Fruit fly (Drosophila melanogaster) whole organism, embryonic: Measurements from ENCODE around the gene CG15475.

ENCODE experiments used
- Blimp-1 ChIP-seq: fragments of 200-800 bp; sonication (Bioruptor generic); optimal IDR thresholded peaks from 3 replicates; lab custom pipeline; 2018; ENCODE audit warnings: missing biosample characterization, missing genetic modification characterization, mild to moderate bottlenecking, moderate library complexity, missing genetic modification reagents
- BtbVII ChIP-seq: fragments of 200-800 bp; sonication (Bioruptor generic); optimal IDR thresholded peaks from 3 replicates; lab custom pipeline; 2017; ENCODE audit warnings: missing biosample characterization, mild to moderate bottlenecking, missing genetic modification characterization
- CG10565 ChIP-seq: fragments of 200-800 bp; sonication (Bioruptor generic); optimal IDR thresholded peaks from 3 replicates; lab custom pipeline; 2016; ENCODE audit warnings: missing biosample characterization, mild to moderate bottlenecking, missing genetic modification characterization
- CG11093 ChIP-seq: fragments of 200-800 bp; sonication (Bioruptor generic); IDR thresholded peaks from 3 replicates; pipeline ENCODE4 v1.3.6; 2022; ENCODE audit warnings: missing biosample characterization, missing genetic modification characterization
- CG1233 ChIP-seq: fragments of 200-800 bp; sonication (Bioruptor generic); optimal IDR thresholded peaks from 4 replicates; lab custom pipeline; 2018; ENCODE audit warnings: missing biosample characterization, mild to moderate bottlenecking, missing genetic modification characterization
- CG13775 ChIP-seq: fragments of 200-800 bp; sonication (Bioruptor generic); optimal IDR thresholded peaks from 3 replicates; lab custom pipeline; 2017; ENCODE audit warnings: missing biosample characterization, mild to moderate bottlenecking, missing genetic modification characterization
- CG1603 ChIP-seq: fragments of 200-800 bp; sonication (Bioruptor generic); optimal IDR thresholded peaks from 2 replicates; lab custom pipeline; 2019; ENCODE audit warnings: missing biosample characterization, mild to moderate bottlenecking, missing genetic modification characterization, moderate library complexity
- CG16779 ChIP-seq: fragments of 200-800 bp; sonication (Bioruptor generic); IDR thresholded peaks from 2 replicates; pipeline ENCODE4 v1.3.6; 2022; ENCODE audit warnings: missing biosample characterization, missing genetic modification characterization
- CG2889 ChIP-seq: fragments of 200-800 bp; sonication (Bioruptor generic); IDR thresholded peaks from 3 replicates; pipeline ENCODE4 v1.3.6; 2022; ENCODE audit warnings: missing biosample characterization, missing genetic modification characterization
- CG31365 ChIP-seq: fragments of 200-800 bp; sonication (Bioruptor generic); optimal IDR thresholded peaks from 2 replicates; lab custom pipeline; 2018; ENCODE audit warnings: missing biosample characterization, mild to moderate bottlenecking, missing genetic modification characterization
- CG31441 ChIP-seq: fragments of 200-800 bp; sonication (Bioruptor generic); IDR thresholded peaks from 2 replicates; pipeline ENCODE4 v1.3.6; 2022; ENCODE audit warnings: missing biosample characterization, missing genetic modification characterization
- CG3163 ChIP-seq: fragments of 200-800 bp; sonication (Bioruptor generic); optimal IDR thresholded peaks from 3 replicates; lab custom pipeline; 2016; ENCODE audit warnings: missing biosample characterization, missing genetic modification characterization
- CG3407 ChIP-seq: fragments of 200-800 bp; sonication (Bioruptor generic); optimal IDR thresholded peaks from 2 replicates; lab custom pipeline; 2018; ENCODE audit warnings: missing biosample characterization, mild to moderate bottlenecking, missing genetic modification characterization
- CG4404 ChIP-seq: fragments of 200-800 bp; sonication (Bioruptor generic); IDR thresholded peaks from 2 replicates; pipeline ENCODE4 v1.3.6; 2022; ENCODE audit warnings: missing biosample characterization, missing genetic modification characterization
- CG6791 ChIP-seq: fragments of 200-800 bp; sonication (Bioruptor generic); IDR thresholded peaks from 3 replicates; pipeline ENCODE4 v1.3.6; 2022; ENCODE audit warnings: missing biosample characterization, missing genetic modification characterization; ENCODE audit not compliant: partially characterized antibody
- CG6854 ChIP-seq: fragments of 200-800 bp; sonication (Bioruptor generic); optimal IDR thresholded peaks from 3 replicates; lab custom pipeline; 2017; ENCODE audit warnings: missing biosample characterization, mild to moderate bottlenecking, missing genetic modification characterization
- CG9609 ChIP-seq: fragments of 200-800 bp; sonication (Bioruptor generic); optimal IDR thresholded peaks from 3 replicates; lab custom pipeline; 2016; ENCODE audit warnings: missing biosample characterization, missing genetic modification characterization
- CTCF ChIP-seq: fragments of 200-800 bp; sonication (Bioruptor generic); optimal IDR thresholded peaks from 2 replicates; lab custom pipeline; 2017; ENCODE audit warnings: missing biosample characterization, mild to moderate bottlenecking, missing genetic modification characterization, moderate library complexity
- Fer3 ChIP-seq: fragments of 200-800 bp; sonication (Bioruptor generic); optimal IDR thresholded peaks from 2 replicates; lab custom pipeline; 2018; ENCODE audit warnings: missing biosample characterization, mild to moderate bottlenecking, missing genetic modification characterization, moderate library complexity
- HLH3B ChIP-seq: fragments of 200-800 bp; sonication (Bioruptor generic); IDR thresholded peaks from 2 replicates; pipeline ENCODE4 v1.3.6; 2022; ENCODE audit warnings: missing biosample characterization, missing genetic modification characterization
- Hr78 ChIP-seq, 2 experiments: fragments of 200-800 bp in 1 of 2; fragments of >200 bp in 1 of 2; sonication (Bioruptor generic) in 1 of 2; optimal IDR thresholded peaks; 2 replicates each; lab custom pipeline; 2017 to 2019; ENCODE audit warnings: missing biosample characterization in 2 of 2, missing genetic modification characterization in 2 of 2, mild to moderate bottlenecking in 1 of 2, moderate library complexity in 1 of 2
- Lhr ChIP-seq: fragments of 200-800 bp; sonication (Bioruptor generic); optimal IDR thresholded peaks from 3 replicates; lab custom pipeline; 2017; ENCODE audit warnings: mild to moderate bottlenecking, missing biosample characterization, missing genetic modification reagents, missing genetic modification characterization
- NC2β ChIP-seq: fragments of 200-800 bp; sonication (Bioruptor generic); optimal IDR thresholded peaks from 2 replicates; lab custom pipeline; 2016; ENCODE audit warnings: missing biosample characterization, missing genetic modification characterization
- PHDP ChIP-seq: fragments of 200-800 bp; sonication (Bioruptor generic); optimal IDR thresholded peaks from 3 replicates; lab custom pipeline; 2018; ENCODE audit warnings: missing biosample characterization, mild to moderate bottlenecking, missing genetic modification characterization, moderate library complexity
- Pdp1 ChIP-seq, 2 experiments: fragments of 200-800 bp; sonication (Bioruptor generic); optimal IDR thresholded peaks; 3 replicates each; lab custom pipeline; 2016; ENCODE audit warnings: missing biosample characterization in 2 of 2, missing genetic modification characterization in 2 of 2, mild to moderate bottlenecking in 1 of 2, moderate library complexity in 1 of 2
- Poxn ChIP-seq: fragments of 200-800 bp; sonication (Bioruptor generic); IDR thresholded peaks from 2 replicates; pipeline ENCODE4 v1.3.6; 2022; ENCODE audit warnings: missing biosample characterization, missing genetic modification characterization
- Trl ChIP-seq, 3 experiments: fragments of >200 bp in 2 of 3; fragments of 200-800 bp in 1 of 3; sonication (Bioruptor generic) in 1 of 3; optimal IDR thresholded peaks; 2 replicates in 1 of 3; 3 replicates in 2 of 3; lab custom pipeline; 2016 to 2017; ENCODE audit warnings: missing biosample characterization in 1 of 3, missing genetic modification characterization in 1 of 3
- bigmax ChIP-seq: fragments of 200-800 bp; sonication (Bioruptor generic); optimal IDR thresholded peaks from 2 replicates; lab custom pipeline; 2018; ENCODE audit warnings: missing biosample characterization, mild to moderate bottlenecking, missing genetic modification characterization
- bsh ChIP-seq, 2 experiments: fragments of 200-800 bp; sonication (Bioruptor generic); optimal IDR thresholded peaks; 2 replicates each; lab custom pipeline; 2017 to 2018; ENCODE audit warnings: mild to moderate bottlenecking in 2 of 2, missing biosample characterization in 2 of 2, missing genetic modification characterization in 2 of 2, moderate library complexity in 1 of 2
- corto ChIP-seq: fragments of 200-800 bp; sonication (Bioruptor generic); optimal IDR thresholded peaks from 2 replicates; lab custom pipeline; 2016; ENCODE audit warnings: missing biosample characterization, mild to moderate bottlenecking, missing genetic modification characterization, moderate library complexity
- en ChIP-seq: fragments of 200-800 bp; sonication (Bioruptor generic); optimal IDR thresholded peaks from 2 replicates; lab custom pipeline; 2016; ENCODE audit warnings: missing biosample characterization, missing genetic modification characterization
- h ChIP-seq: fragments of >200 bp; optimal IDR thresholded peaks from 2 replicates; lab custom pipeline; 2017
- hb ChIP-seq: fragments of 200-800 bp; sonication (Bioruptor generic); IDR thresholded peaks from 3 replicates; pipeline ENCODE4 v1.3.6; 2022; ENCODE audit warnings: missing biosample characterization, missing genetic modification characterization; ENCODE audit not compliant: partially characterized antibody
- kni ChIP-seq: fragments of 200-800 bp; sonication (Bioruptor generic); optimal IDR thresholded peaks from 3 replicates; lab custom pipeline; 2017; ENCODE audit warnings: mild to moderate bottlenecking, missing biosample characterization, missing genetic modification reagents, missing genetic modification characterization
- lola ChIP-seq, 3 experiments: fragments of >200 bp in 2 of 3; fragments of 200-800 bp in 1 of 3; sonication (Bioruptor generic) in 1 of 3; optimal IDR thresholded peaks; 2 replicates each; lab custom pipeline; 2017 to 2019; ENCODE audit warnings: missing biosample characterization in 3 of 3, missing genetic modification characterization in 3 of 3, mild to moderate bottlenecking in 1 of 3, moderate library complexity in 1 of 3
- org-1 ChIP-seq: fragments of 200-800 bp; sonication (Bioruptor generic); optimal IDR thresholded peaks from 2 replicates; lab custom pipeline; 2017; ENCODE audit warnings: missing biosample characterization, missing genetic modification characterization
- p53 ChIP-seq: fragments of 200-800 bp; sonication (Bioruptor generic); optimal IDR thresholded peaks from 2 replicates; lab custom pipeline; 2016; ENCODE audit warnings: missing biosample characterization, missing genetic modification characterization
- pzg ChIP-seq: fragments of 200-800 bp; sonication (Bioruptor generic); optimal IDR thresholded peaks from 3 replicates; lab custom pipeline; 2018; ENCODE audit warnings: missing biosample characterization, mild to moderate bottlenecking, missing genetic modification characterization, moderate library complexity
- row ChIP-seq: fragments of 200-800 bp; sonication (Bioruptor generic); IDR thresholded peaks from 3 replicates; pipeline ENCODE4 v1.3.6; 2022; ENCODE audit warnings: missing biosample characterization, missing genetic modification characterization
- scrt ChIP-seq: fragments of 200-800 bp; sonication (Bioruptor generic); optimal IDR thresholded peaks from 2 replicates; lab custom pipeline; 2018; ENCODE audit warnings: missing biosample characterization, mild to moderate bottlenecking, missing genetic modification characterization, moderate library complexity
- sens ChIP-seq: fragments of 200-800 bp; sonication (Bioruptor generic); peaks from one replicate; lab custom pipeline; 2016; ENCODE audit warnings: missing biosample characterization, missing genetic modification characterization
- seq ChIP-seq: fragments of 200-800 bp; sonication (Bioruptor generic); IDR thresholded peaks from 2 replicates; pipeline ENCODE4 v1.3.6; 2022; ENCODE audit warnings: missing biosample characterization, missing genetic modification characterization
- slou ChIP-seq: fragments of 200-800 bp; sonication (Bioruptor generic); optimal IDR thresholded peaks from 3 replicates; lab custom pipeline; 2016; ENCODE audit warnings: missing biosample characterization, missing genetic modification characterization
- sob ChIP-seq: fragments of 200-800 bp; sonication (Bioruptor generic); IDR thresholded peaks from 2 replicates; pipeline ENCODE4 v1.3.6; 2022; ENCODE audit warnings: missing biosample characterization, missing genetic modification characterization
- tap ChIP-seq: fragments of 200-800 bp; optimal IDR thresholded peaks from 3 replicates; lab custom pipeline; 2019; ENCODE audit warnings: missing biosample characterization, mild to moderate bottlenecking, missing genetic modification characterization, moderate library complexity
- tgo ChIP-seq: fragments of 200-800 bp; sonication (Bioruptor generic); IDR thresholded peaks from 3 replicates; pipeline ENCODE4 v1.3.6; 2022; ENCODE audit warnings: missing biosample characterization, missing genetic modification characterization
- tna ChIP-seq: fragments of 200-800 bp; sonication (Bioruptor generic); IDR thresholded peaks from 2 replicates; pipeline ENCODE4 v1.3.6; 2022; ENCODE audit warnings: missing biosample characterization, missing genetic modification characterization; ENCODE audit not compliant: partially characterized antibody
- unpg ChIP-seq: fragments of 200-800 bp; sonication (Bioruptor generic); optimal IDR thresholded peaks from 3 replicates; lab custom pipeline; 2018; ENCODE audit warnings: missing biosample characterization, mild to moderate bottlenecking, missing genetic modification characterization, moderate library complexity
- zfh2 ChIP-seq: fragments of 200-800 bp; sonication (Bioruptor generic); optimal IDR thresholded peaks from 2 replicates; lab custom pipeline; 2016; ENCODE audit warnings: missing biosample characterization, missing genetic modification characterization

CG15475 gene

DNA sequence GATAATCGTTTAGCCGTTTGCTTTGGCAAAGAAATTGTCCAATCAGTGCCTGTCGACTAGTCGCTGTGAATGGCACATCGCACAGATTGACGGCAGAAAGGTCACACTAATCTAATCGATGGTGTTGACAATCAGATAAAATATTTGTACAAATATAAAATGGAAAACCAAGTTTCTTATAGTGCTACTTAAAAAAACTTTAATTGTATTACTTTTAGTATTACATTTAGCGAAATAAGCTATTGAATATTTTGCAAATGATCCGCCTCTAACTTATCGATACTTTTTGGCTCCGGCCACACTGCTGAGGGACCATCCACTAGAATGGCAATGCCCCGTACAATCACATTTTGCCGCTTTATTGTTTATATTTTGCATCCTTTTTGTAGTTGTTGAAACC, 41.8 kb downstream of the CG15475 start, which contains the start of the genes brun and CG2614 (continued):
- TF ChIP-seq scrt (GFP tag; lab: Kevin White, UChicago) (peak; percentile 69), org-1 (GFP tag; lab: Kevin White, UChicago) (no peak), CG1603 (tag; lab: Kevin White, UChicago) (no peak), CG6854 (GFP tag; lab: Kevin White, UChicago) (no peak), zfh2 (GFP tag; lab: Kevin White, UChicago) (peak; percentile 84), CG13775 (GFP tag; lab: Kevin White, UChicago) (peak; percentile 84), CG31441 (GFP tag; lab: Robert Waterston, UW) (no peak), PHDP (tag; lab: Kevin White, UChicago) (no peak), CTCF (no peak), NC2β (GFP tag; lab: Kevin White, UChicago) (peak; percentile 59), Lhr (GFP tag; lab: Kevin White, UChicago) (peak; percentile 83), row (GFP tag; lab: Robert Waterston, UW) (peak; percentile 96), BtbVII (GFP tag; lab: Kevin White, UChicago) (no peak), bigmax (GFP tag; lab: Kevin White, UChicago) (no peak), CG4404 (GFP tag; lab: Robert Waterston, UW) (peak; percentile 83), CG1233 (GFP tag; lab: Kevin White, UChicago) (no peak), p53 (GFP tag; lab: Kevin White, UChicago) (peak; percentile 28), sens (GFP tag; lab: Kevin White, UChicago) (peak; percentile 99), CG31365 (no peak), lola (GFP tag; optimal IDR thresholded peaks at IDR 0.05; lab: Kevin White, UChicago) (peak in 1 of 3 experiments; percentile 70), slou (GFP tag; lab: Kevin White, UChicago) (no peak), kni (GFP tag; lab: Kevin White, UChicago) (no peak), Hr78 (GFP tag; optimal IDR thresholded peaks at IDR 0.05; lab: Kevin White, UChicago) (no peak), CG3163 (GFP tag; lab: Kevin White, UChicago) (peak; percentile 24), en (GFP tag; lab: Kevin White, UChicago) (no peak), Trl (optimal IDR thresholded peaks at IDR 0.05; lab: Kevin White, UChicago) (no peak), Trl (GFP tag; optimal IDR thresholded peaks at IDR 0.05; lab: Kevin White, UChicago) (peak; percentile 74), hb (peak; percentile 85), bsh (GFP tag; optimal IDR thresholded peaks at IDR 0.05; lab: Kevin White, UChicago) (peak in 1 of 2 experiments; percentile 57), Fer3 (tag; lab: Kevin White, UChicago) (no peak), HLH3B (GFP tag; lab: Robert Waterston, UW) (peak; percentile 76), corto (GFP tag; lab: Kevin White, UChicago) (no peak), CG2889 (GFP tag; lab: Robert Waterston, UW) (0 out of 3 replicates have a peak, but pooled peaks have one; percentile 51), tap (tag; lab: Kevin White, UChicago) (no peak), Pdp1 (GFP tag; optimal IDR thresholded peaks at IDR 0.05; lab: Kevin White, UChicago) (peak in 1 of 2 experiments; percentile 81), CG9609 (peak; percentile 63), CG3407 (GFP tag; lab: Kevin White, UChicago) (no peak), Blimp-1 (GFP tag; lab: Kevin White, UChicago) (no peak), tna (GFP tag; lab: Robert Waterston, UW) (no peak; the same call in 1 of the 2 replicates), seq (GFP tag; lab: Robert Waterston, UW) (no peak), tgo (GFP tag; lab: Robert Waterston, UW) (peak; percentile 83), Poxn (GFP tag; lab: Robert Waterston, UW) (peak; percentile 13; the same call in 1 of the 2 replicates), sob (GFP tag; lab: Robert Waterston, UW) (peak; percentile 85), CG6791 (GFP tag; lab: Robert Waterston, UW) (peak; percentile 78), unpg (GFP tag; lab: Kevin White, UChicago) (no peak), CG11093 (GFP tag; lab: Robert Waterston, UW) (peak; percentile 26; the same call in 1 of the 3 replicates), CG10565 (no peak), pzg (peak; percentile 79), h (lab: Kevin White, UChicago) (no peak), CG16779 (GFP tag; lab: Robert Waterston, UW) (no peak)
